Fruit fly (Drosophila melanogaster) whole organism, wandering third instar larva: ENCODE data around the gene Mpcp2.

Experiments used
- Abd-B ChIP-seq: fragments of >200 bp; optimal IDR thresholded peaks from 2 replicates; lab custom pipeline; 2017; ENCODE audit warnings: missing biosample characterization, missing genetic modification characterization
- CG32264 ChIP-seq: fragments of 200-800 bp; sonication (Bioruptor generic); optimal IDR thresholded peaks from 2 replicates; lab custom pipeline; 2016; ENCODE audit warnings: missing biosample characterization, missing genetic modification characterization
- CG9705 ChIP-seq: fragments of 200-800 bp; sonication (Bioruptor generic); optimal IDR thresholded peaks from 2 replicates; lab custom pipeline; 2018; ENCODE audit warnings: missing biosample characterization, mild to moderate bottlenecking, missing genetic modification characterization
- CrebA ChIP-seq: fragments of 200-800 bp; sonication (Bioruptor generic); optimal IDR thresholded peaks from 2 replicates; lab custom pipeline; 2016; ENCODE audit warnings: missing biosample characterization, mild to moderate bottlenecking, missing genetic modification characterization, borderline replicate concordance
- Dfd ChIP-seq: fragments of >200 bp; optimal IDR thresholded peaks from 2 replicates; lab custom pipeline; 2017; ENCODE audit warnings: missing biosample characterization, missing genetic modification characterization
- Dif ChIP-seq: fragments of 200-275, 200-300 bp; sonication (Bioruptor generic); optimal IDR thresholded peaks from 2 replicates; lab custom pipeline; 2018; ENCODE audit warnings: missing biosample characterization, missing genetic modification characterization; ENCODE audit not compliant: partially characterized antibody
- GATAd ChIP-seq: sonication (Bioruptor generic); optimal IDR thresholded peaks from 2 replicates; lab custom pipeline; 2016; ENCODE audit warnings: missing biosample characterization, missing genetic modification characterization
- HLH106 ChIP-seq: fragments of 200-800 bp; optimal IDR thresholded peaks from 3 replicates; lab custom pipeline; 2019; ENCODE audit warnings: missing biosample characterization, mild to moderate bottlenecking, missing genetic modification characterization, moderate library complexity
- Hnf4 ChIP-seq: fragments of 200-800 bp; sonication (Bioruptor generic); optimal IDR thresholded peaks from 2 replicates; lab custom pipeline; 2016; ENCODE audit warnings: missing biosample characterization, mild to moderate bottlenecking, missing genetic modification characterization
- Hr78 ChIP-seq: fragments of >200 bp; optimal IDR thresholded peaks from 2 replicates; lab custom pipeline; 2017; ENCODE audit warnings: missing biosample characterization, missing genetic modification characterization
- Hr83 ChIP-seq: fragments of 200-300 bp; sonication (Bioruptor generic); optimal IDR thresholded peaks from 2 replicates; lab custom pipeline; 2016; ENCODE audit warnings: missing biosample characterization, mild to moderate bottlenecking, missing genetic modification characterization, moderate library complexity; ENCODE audit not compliant: poor library complexity, severe bottlenecking
- Jra ChIP-seq: sonication (Bioruptor generic); optimal IDR thresholded peaks from 2 replicates; lab custom pipeline; 2016; ENCODE audit warnings: missing biosample characterization, missing genetic modification characterization
- Mio ChIP-seq: sonication (Bioruptor generic); optimal IDR thresholded peaks from 2 replicates; lab custom pipeline; 2016; ENCODE audit warnings: missing biosample characterization, missing genetic modification characterization
- Myc ChIP-seq: fragments of >200 bp; optimal IDR thresholded peaks from 2 replicates; lab custom pipeline; 2017
- N ChIP-seq: fragments of >200 bp; optimal IDR thresholded peaks from 2 replicates; lab custom pipeline; 2018; ENCODE audit warnings: missing biosample characterization, missing external identifiers, missing genetic modification characterization
- OdsH ChIP-seq: fragments of 200-800 bp; sonication (Bioruptor generic); optimal IDR thresholded peaks from 2 replicates; lab custom pipeline; 2016; ENCODE audit warnings: missing biosample characterization, mild to moderate bottlenecking, missing genetic modification characterization
- Rel ChIP-seq, 2 experiments: fragments of 200-800 bp; sonication (Bioruptor generic) in 1 of 2; optimal IDR thresholded peaks; 2 replicates in 1 of 2; 3 replicates in 1 of 2; lab custom pipeline; 2016 to 2019; ENCODE audit warnings: mild to moderate bottlenecking in 2 of 2, missing biosample characterization in 2 of 2, missing genetic modification characterization in 2 of 2, moderate library complexity in 1 of 2
- Sp1 ChIP-seq: fragments of 200-800 bp; sonication (Bioruptor generic); optimal IDR thresholded peaks from 3 replicates; lab custom pipeline; 2019; ENCODE audit warnings: missing biosample characterization, mild to moderate bottlenecking, missing genetic modification characterization, moderate library complexity
- br ChIP-seq: fragments of 200-800 bp; sonication (Bioruptor generic); optimal IDR thresholded peaks from 2 replicates; lab custom pipeline; 2016; ENCODE audit warnings: missing biosample characterization, missing genetic modification characterization
- brk ChIP-seq: fragments of 200-800 bp; sonication (Bioruptor generic); optimal IDR thresholded peaks from 2 replicates; lab custom pipeline; 2016; ENCODE audit warnings: missing biosample characterization, mild to moderate bottlenecking, missing genetic modification characterization
- dmrt93B ChIP-seq: fragments of 200-800 bp; sonication (Bioruptor generic); optimal IDR thresholded peaks from 2 replicates; lab custom pipeline; 2018; ENCODE audit warnings: missing biosample characterization, mild to moderate bottlenecking, missing genetic modification characterization
- dsf ChIP-seq: sonication (Bioruptor generic); optimal IDR thresholded peaks from 2 replicates; lab custom pipeline; 2016; ENCODE audit warnings: missing biosample characterization, missing genetic modification characterization, borderline replicate concordance
- foxo ChIP-seq, 2 experiments: fragments of 200-800 bp; sonication (Bioruptor generic); optimal IDR thresholded peaks; 2 replicates in 1 of 2; 3 replicates in 1 of 2; lab custom pipeline; 2016 to 2017; ENCODE audit warnings: missing biosample characterization in 2 of 2, missing genetic modification characterization in 2 of 2
- fru ChIP-seq: fragments of 200-800 bp; sonication (Bioruptor generic); optimal IDR thresholded peaks from 3 replicates; lab custom pipeline; 2016; ENCODE audit warnings: missing biosample characterization, mild to moderate bottlenecking, missing genetic modification characterization
- h ChIP-seq: fragments of 200-800 bp; sonication (Bioruptor generic); optimal IDR thresholded peaks from 3 replicates; lab custom pipeline; 2016; ENCODE audit warnings: missing biosample characterization, mild to moderate bottlenecking, missing genetic modification characterization
- jim ChIP-seq: fragments of 175-275, 200-325 bp; sonication (Bioruptor generic); optimal IDR thresholded peaks from 2 replicates; lab custom pipeline; 2016; ENCODE audit warnings: missing biosample characterization, mild to moderate bottlenecking, missing genetic modification characterization
- lola ChIP-seq: fragments of >200 bp; optimal IDR thresholded peaks from 2 replicates; lab custom pipeline; 2017; ENCODE audit warnings: missing biosample characterization, missing genetic modification characterization
- psq ChIP-seq: fragments of 200-800 bp; sonication (Bioruptor generic); optimal IDR thresholded peaks from 3 replicates; lab custom pipeline; 2017; ENCODE audit warnings: missing biosample characterization, mild to moderate bottlenecking, missing genetic modification characterization, moderate library complexity
- sage ChIP-seq: fragments of 200-800 bp; sonication (Bioruptor generic); optimal IDR thresholded peaks from 2 replicates; lab custom pipeline; 2016; ENCODE audit warnings: missing biosample characterization, mild to moderate bottlenecking, missing genetic modification characterization
- sv ChIP-seq: fragments of 200-800 bp; sonication (Bioruptor generic); optimal IDR thresholded peaks from 3 replicates; lab custom pipeline; 2016; ENCODE audit warnings: missing biosample characterization, missing genetic modification characterization
- woc ChIP-seq: sonication (Bioruptor generic); optimal IDR thresholded peaks from 2 replicates; lab custom pipeline; 2016; ENCODE audit warnings: missing biosample characterization, mild to moderate bottlenecking, missing genetic modification characterization

The Mpcp2 gene

DNA sequence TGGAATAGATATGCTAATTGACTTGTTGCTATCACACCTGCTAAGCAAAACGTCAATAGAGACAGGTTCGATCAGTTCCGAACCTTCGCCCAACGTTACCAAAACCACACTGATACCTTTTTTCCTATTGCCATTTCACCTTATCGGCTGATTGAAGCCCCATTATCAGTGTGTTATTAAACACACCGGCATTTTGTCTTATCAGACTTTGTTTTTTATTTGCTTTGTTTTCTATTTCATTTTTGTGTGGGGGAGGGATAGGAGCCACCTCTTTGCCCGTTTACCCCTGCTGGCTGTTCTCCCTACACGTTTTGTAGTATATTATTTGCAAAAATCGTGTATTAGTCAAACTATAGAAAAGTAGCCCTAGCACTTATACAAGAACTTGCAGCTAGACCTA lies 27.5 kb upstream of the Mpcp2 start:
- no peak for TF ChIP-seq dsf (GFP tag; lab: Kevin White, UChicago)
- TF ChIP-seq sv = no peak
- TF ChIP-seq HLH106 = no peak
- TF ChIP-seq Hnf4 (GFP tag; lab: Kevin White, UChicago) = no peak
- TF ChIP-seq brk (GFP tag; lab: Kevin White, UChicago) = no peak
- no peak for TF ChIP-seq CG32264
- peak; percentile 47 for TF ChIP-seq br (GFP tag; lab: Kevin White, UChicago)
- TF ChIP-seq Sp1 = peak; percentile 43
- peak; percentile 2 for TF ChIP-seq h (GFP tag; lab: Kevin White, UChicago)
- no peak for TF ChIP-seq OdsH (GFP tag; lab: Kevin White, UChicago)
- peak; percentile 13 for TF ChIP-seq CrebA (GFP tag; lab: Kevin White, UChicago)
- TF ChIP-seq sage (GFP tag; lab: Kevin White, UChicago) = no peak
- TF ChIP-seq fru = peak; percentile 19
- TF ChIP-seq jim (GFP tag; lab: Kevin White, UChicago) = peak; percentile 98
- TF ChIP-seq psq = peak; percentile 31
- no peak for TF ChIP-seq Jra (GFP tag; lab: Kevin White, UChicago)
- TF ChIP-seq Abd-B (GFP tag; lab: Kevin White, UChicago) = no peak
- TF ChIP-seq Mio (GFP tag; lab: Kevin White, UChicago) = no peak
- TF ChIP-seq Dfd (GFP tag; lab: Kevin White, UChicago) = no peak
- no peak for TF ChIP-seq woc
- TF ChIP-seq lola (GFP tag; lab: Kevin White, UChicago) = no peak
- no peak for TF ChIP-seq Dif (GFP tag; lab: Kevin White, UChicago)
- no peak for TF ChIP-seq Rel (GFP tag; optimal IDR thresholded peaks at IDR 0.05; lab: Kevin White, UChicago)
- peak; percentile 36 for TF ChIP-seq Rel (tag; optimal IDR thresholded peaks at IDR 0.05; lab: Kevin White, UChicago)

DNA sequence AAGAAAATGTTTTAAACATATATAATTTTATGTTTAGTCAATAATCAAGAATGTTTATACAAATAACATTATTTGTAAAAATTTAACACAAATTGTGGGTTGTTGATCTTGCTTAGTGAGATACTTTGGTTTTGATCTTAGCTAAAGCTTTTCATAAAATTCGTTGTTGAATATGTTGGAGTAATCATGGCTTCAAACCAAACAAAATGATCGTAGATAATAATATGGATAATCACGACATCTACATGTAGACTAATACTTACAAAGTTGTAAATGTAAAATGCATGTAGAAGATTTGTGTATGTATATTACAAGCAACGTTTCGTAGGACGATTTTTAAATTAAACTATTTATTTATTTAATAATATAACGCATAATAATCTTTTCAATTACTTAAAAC lies 24.2 kb upstream of the Mpcp2 start:
- TF ChIP-seq Hr78 (GFP tag; lab: Kevin White, UChicago) (no peak), lola (GFP tag; lab: Kevin White, UChicago) (no peak), fru (no peak), Myc (peak; percentile 53), Dfd (GFP tag; lab: Kevin White, UChicago) (no peak), HLH106 (no peak), GATAd (GFP tag; lab: Kevin White, UChicago) (no peak), br (GFP tag; lab: Kevin White, UChicago) (no peak), Hnf4 (GFP tag; lab: Kevin White, UChicago) (no peak), brk (GFP tag; lab: Kevin White, UChicago) (peak; percentile 6), dmrt93B (GFP tag; lab: Kevin White, UChicago) (no peak)

DNA sequence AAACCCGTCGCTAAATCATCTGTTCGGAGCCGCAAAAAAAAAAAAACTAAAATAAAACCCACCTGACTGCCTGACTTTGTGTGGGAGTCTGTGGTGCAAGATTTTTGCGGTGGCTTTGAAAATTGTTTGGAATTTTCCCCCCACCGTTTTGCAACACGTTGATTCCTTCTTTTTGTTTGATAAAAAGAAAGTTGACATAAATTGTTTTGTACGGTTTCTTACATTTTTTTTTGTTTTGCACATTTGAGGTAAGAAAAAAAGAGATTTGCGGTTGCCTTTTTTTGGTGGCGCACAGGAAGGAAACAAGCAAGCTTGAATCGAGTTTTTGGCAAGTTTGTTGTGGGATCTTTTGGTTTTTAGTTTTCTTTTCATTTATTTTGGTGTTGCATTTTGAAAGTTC lies 21.8 kb upstream of the Mpcp2 start:
- TF ChIP-seq Jra (GFP tag; lab: Kevin White, UChicago) (no peak), dmrt93B (GFP tag; lab: Kevin White, UChicago) (no peak), fru (no peak), foxo (GFP tag; optimal IDR thresholded peaks at IDR 0.05; lab: Kevin White, UChicago) (no peak), Rel (GFP tag; optimal IDR thresholded peaks at IDR 0.05; lab: Kevin White, UChicago) (no peak), Rel (tag; optimal IDR thresholded peaks at IDR 0.05; lab: Kevin White, UChicago) (no peak)

DNA sequence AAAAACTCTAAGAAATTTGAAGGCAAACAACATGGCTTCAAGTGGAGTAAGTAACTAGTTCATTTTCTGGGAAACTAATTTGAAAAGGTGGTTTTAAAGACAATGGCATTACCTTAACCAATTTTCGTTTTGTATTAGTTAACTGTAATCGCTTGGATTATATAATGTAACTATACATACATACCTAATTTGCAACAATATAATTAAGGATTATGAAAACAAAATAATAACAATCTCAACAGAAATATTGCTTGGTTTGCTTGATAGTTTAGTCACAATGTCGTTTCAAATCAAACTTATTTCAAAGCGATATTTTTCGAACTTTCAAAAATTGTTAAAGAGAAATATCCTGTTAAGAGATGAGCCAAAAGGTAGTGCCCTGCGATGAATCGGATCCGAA lies 19.9 kb upstream of the Mpcp2 start, which contains the start of gene CG9592:
Gene CG9592 (plus strand): TSS at position 301 of the 400 bp plus-strand sequence.
- TF ChIP-seq Hr83 (GFP tag; lab: Kevin White, UChicago) (no peak), N (GFP tag; lab: Kevin White, UChicago) (no peak), brk (GFP tag; lab: Kevin White, UChicago) (no peak), br (GFP tag; lab: Kevin White, UChicago) (no peak), HLH106 (no peak), h (GFP tag; lab: Kevin White, UChicago) (no peak)
- TF ChIP-seq, all 38 proteins: peak for 0

DNA sequence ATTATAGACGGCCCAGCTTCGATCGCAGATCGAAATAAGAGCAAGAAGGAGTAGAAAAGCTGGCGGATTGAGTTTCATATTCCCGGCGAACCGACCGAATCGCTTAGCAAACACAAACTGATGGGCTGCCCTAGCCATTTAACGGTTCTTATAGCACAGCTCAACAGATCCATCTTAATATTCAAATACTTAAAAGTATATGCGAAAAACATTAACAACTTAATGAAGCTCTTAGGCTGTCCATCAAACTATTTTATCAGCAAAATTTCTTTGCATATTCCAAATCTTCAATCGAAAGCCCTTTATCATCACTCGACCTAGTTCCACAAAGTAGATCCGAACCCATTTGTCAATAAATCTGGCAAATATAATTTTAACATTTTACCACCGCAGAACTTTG lies 15.9 kb upstream of the Mpcp2 start, which contains the start of gene CG4613:
Gene CG4613 (minus strand): TSS at position 101 of the 400 bp plus-strand sequence.
- no peak for TF ChIP-seq CG9705 (GFP tag; lab: Kevin White, UChicago)
